Worm (Caenorhabditis elegans) whole organism, early embryonic: ENCODE measurements around the gene F31D4.5.

Source experiments
- B0310.2 ChIP-seq: sonication (generic microtip); optimal IDR thresholded peaks from 2 replicates; lab custom pipeline; 2016; ENCODE audit warnings: mild to moderate bottlenecking, missing genetic modification characterization, missing compliant biosample characterization
- F13C5.2 ChIP-seq: sonication (generic microtip); optimal IDR thresholded peaks from 2 replicates; lab custom pipeline; 2017; ENCODE audit warnings: mild to moderate bottlenecking, missing genetic modification characterization, inconsistent platforms, missing compliant biosample characterization
- ama-1 ChIP-seq: fragments of 150-350 bp; optimal IDR thresholded peaks from 2 replicates; lab custom pipeline; 2014
- ceh-13 ChIP-seq: fragments of 200-800 bp; sonication (Bioruptor generic); optimal IDR thresholded peaks from 2 replicates; lab custom pipeline; 2018; ENCODE audit warnings: mild to moderate bottlenecking, missing genetic modification characterization, missing compliant biosample characterization
- flt-1 ChIP-seq: fragments of 200-800 bp; sonication (Bioruptor generic); IDR thresholded peaks from 2 replicates; pipeline ENCODE4 v1.3.6; 2022; ENCODE audit warnings: missing genetic modification characterization, missing compliant biosample characterization
- scrt-1 ChIP-seq: fragments of 200-800 bp; sonication (Bioruptor generic); IDR thresholded peaks from 2 replicates; pipeline ENCODE4 v1.3.6; 2022; ENCODE audit warnings: missing genetic modification characterization, missing compliant biosample characterization
- sea-1 ChIP-seq: fragments of 200-800 bp; sonication (Bioruptor generic); conservative IDR thresholded peaks from 2 replicates; pipeline ENCODE4 v1.3.6; 2022; ENCODE audit warnings: missing genetic modification characterization, missing compliant biosample characterization
- tbx-37 ChIP-seq: fragments of 200-800 bp; sonication (Bioruptor generic); conservative IDR thresholded peaks from 2 replicates; pipeline ENCODE4 v1.3.6; 2022; ENCODE audit warnings: missing genetic modification reagents, missing genetic modification characterization, missing compliant biosample characterization

ce11 chrV:20853581-20854161 lies at the start of gene F31D4.5:
- no peak for TF ChIP-seq flt-1
- TF ChIP-seq ceh-13, result no peak
- TF ChIP-seq sea-1 (GFP tag; lab: Robert Waterston, UW), result no peak
- no peak for TF ChIP-seq tbx-37
- TF ChIP-seq ama-1 (lab: Kevin White, UChicago), result no peak
- no peak for TF ChIP-seq F13C5.2 (tag; lab: Kevin White, UChicago)
- TF ChIP-seq scrt-1, result no peak
- no peak for TF ChIP-seq B0310.2 (tag; lab: Kevin White, UChicago)
